Worm (Caenorhabditis elegans): Measurements from ENCODE around the gene C08H9.18.
"Not testable (repeated sequence)": the region's sequence is repeated elsewhere in the genome, so short reads cannot be mapped to it uniquely, and the experiment has no call there.

DNA sequence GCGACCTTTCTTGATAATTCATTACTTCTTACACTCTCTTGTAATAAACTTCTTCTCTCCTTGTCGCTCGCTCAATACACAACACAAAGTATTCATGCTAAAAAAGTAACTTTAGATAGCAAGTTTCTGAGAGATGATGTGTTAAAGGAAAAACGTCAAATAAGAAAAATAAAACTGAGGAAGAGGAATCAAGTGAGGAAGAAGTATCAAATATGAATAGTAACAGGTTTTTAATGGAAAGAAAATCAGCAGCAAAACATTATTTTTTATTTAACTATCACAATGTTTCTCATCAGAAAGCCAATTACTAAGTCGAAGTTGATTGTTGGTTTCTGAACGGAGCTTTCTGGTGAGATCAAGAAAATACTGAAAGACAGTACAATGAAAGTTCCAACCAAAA is 4.3 kb upstream of the C08H9.18 start, which contains the start of gene chil-1:
- not testable (repeated sequence) for TF ChIP-seq fkh-10 (GFP tag; optimal IDR thresholded peaks at IDR 0.05); nhr-237 (tag; optimal IDR thresholded peaks at IDR 0.05); lin-15B (tag; optimal IDR thresholded peaks at IDR 0.05)
